Worm (Caenorhabditis elegans): Measurements from ENCODE around the gene ZK84.1.

DNA sequence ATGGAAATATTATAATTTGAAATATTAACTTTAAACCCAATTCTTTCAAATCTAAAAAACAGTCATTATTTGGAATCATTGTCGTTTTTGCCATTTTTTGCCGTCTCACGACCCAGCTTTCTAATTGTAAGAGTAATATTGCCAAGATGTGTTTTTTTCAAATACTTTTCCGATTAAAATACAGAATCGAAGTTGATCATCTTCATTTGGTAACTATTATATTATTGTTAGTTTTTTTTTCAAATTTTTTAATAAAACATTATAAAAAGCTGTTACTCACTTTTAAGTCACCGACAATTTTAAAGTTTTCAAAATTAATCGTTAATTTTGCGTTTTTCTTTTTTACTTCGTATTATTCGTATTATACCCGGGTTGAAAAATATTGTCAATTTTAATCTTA, 23.2 kb upstream of the ZK84.1 start, which contains the start of gene ins-5:
- TF ChIP-seq elt-3 (tag; optimal IDR thresholded peaks at IDR 0.05) (no peak), blmp-1 (tag; optimal IDR thresholded peaks at IDR 0.05) (no peak), nhr-76 (tag; optimal IDR thresholded peaks at IDR 0.05) (no peak), nhr-28 (tag; optimal IDR thresholded peaks at IDR 0.05) (no peak), nhr-237 (tag; optimal IDR thresholded peaks at IDR 0.05) (no peak), unc-39 (tag; optimal IDR thresholded peaks at IDR 0.05) (no peak), lin-13 (tag; optimal IDR thresholded peaks at IDR 0.05) (no peak), elt-1 (tag; optimal IDR thresholded peaks at IDR 0.05; ENCODE audit: borderline replicate concordance, insufficient read depth) (no peak)
